Worm (Caenorhabditis elegans) whole organism, L2 larva: ENCODE results near the gene srd-35.
"Not testable (repeated sequence)": the region's sequence is repeated elsewhere in the genome, so short reads cannot be mapped to it uniquely, and the experiment has no call there.

ENCODE experiments used
- C34F6.9 ChIP-seq: fragments of 150-350 bp; optimal IDR thresholded peaks from 2 replicates; lab custom pipeline; 2014; ENCODE audit warnings: missing biosample characterization, missing genetic modification characterization
- F13H6.1 ChIP-seq: sonication (generic microtip); optimal IDR thresholded peaks from 2 replicates; lab custom pipeline; 2016; ENCODE audit warnings: missing genetic modification characterization, missing compliant biosample characterization
- R02D3.7 ChIP-seq: fragments of 150-350 bp; optimal IDR thresholded peaks from 2 replicates; lab custom pipeline; 2014; ENCODE audit warnings: missing biosample characterization, missing genetic modification characterization
- Y55F3AM.14 ChIP-seq: fragments of 200-800 bp; sonication (Bioruptor generic); optimal IDR thresholded peaks from 2 replicates; lab custom pipeline; 2018; ENCODE audit warnings: mild to moderate bottlenecking, missing genetic modification characterization, missing compliant biosample characterization
- alr-1 ChIP-seq: fragments of 150-350 bp; optimal IDR thresholded peaks from 2 replicates; lab custom pipeline; 2014; ENCODE audit warnings: missing biosample characterization, missing genetic modification characterization
- crh-2 ChIP-seq: sonication (generic microtip); optimal IDR thresholded peaks from 2 replicates; lab custom pipeline; 2017; ENCODE audit warnings: missing biosample characterization, missing genetic modification characterization
- egl-27 ChIP-seq: sonication (generic microtip); optimal IDR thresholded peaks from 3 replicates; lab custom pipeline; 2017; ENCODE audit warnings: missing biosample characterization, missing genetic modification reagents, missing genetic modification characterization
- elt-1 ChIP-seq: fragments of 150-350 bp; optimal IDR thresholded peaks from 2 replicates; lab custom pipeline; 2014; ENCODE audit warnings: missing biosample characterization, missing genetic modification characterization
- elt-3 ChIP-seq: sonication (generic microtip); optimal IDR thresholded peaks from 2 replicates; lab custom pipeline; 2017; ENCODE audit warnings: missing biosample characterization, missing genetic modification characterization
- fos-1 ChIP-seq: fragments of 150-350 bp; optimal IDR thresholded peaks from 2 replicates; lab custom pipeline; 2014; ENCODE audit warnings: missing biosample characterization, missing genetic modification characterization
- gmeb-1 ChIP-seq: fragments of 150-350 bp; optimal IDR thresholded peaks from 2 replicates; lab custom pipeline; 2014; ENCODE audit warnings: missing biosample characterization, missing genetic modification characterization
- lin-11 ChIP-seq: fragments of 150-350 bp; sonication (generic microtip); optimal IDR thresholded peaks from 2 replicates; lab custom pipeline; 2014; ENCODE audit warnings: missing biosample characterization, missing genetic modification characterization, inconsistent platforms, mixed read lengths
- lin-13 ChIP-seq: fragments of 150-350 bp; optimal IDR thresholded peaks from 2 replicates; lab custom pipeline; 2014; ENCODE audit warnings: missing biosample characterization, missing genetic modification reagents, missing genetic modification characterization
- lsy-2 ChIP-seq, 2 experiments: fragments of 150-350 bp in 1 of 2; sonication (generic microtip) in 1 of 2; optimal IDR thresholded peaks; 2 replicates each; lab custom pipeline; 2014 to 2017; ENCODE audit warnings: missing biosample characterization in 2 of 2, missing genetic modification characterization in 2 of 2
- mab-5 ChIP-seq: fragments of 150-350 bp; optimal IDR thresholded peaks from 2 replicates; lab custom pipeline; 2014; ENCODE audit warnings: missing biosample characterization, missing genetic modification characterization
- mdl-1 ChIP-seq, 2 experiments: fragments of 150-350 bp in 1 of 2; sonication (generic microtip) in 1 of 2; optimal IDR thresholded peaks; 2 replicates each; lab custom pipeline; 2017; ENCODE audit warnings: missing biosample characterization in 2 of 2, missing genetic modification characterization in 2 of 2
- nhr-129 ChIP-seq: fragments of 150-350 bp; optimal IDR thresholded peaks from 2 replicates; lab custom pipeline; 2014; ENCODE audit warnings: missing biosample characterization, missing genetic modification characterization
- nhr-21 ChIP-seq: fragments of 150-350 bp; optimal IDR thresholded peaks from 2 replicates; lab custom pipeline; 2014; ENCODE audit warnings: missing biosample characterization, missing genetic modification characterization
- nhr-237 ChIP-seq: fragments of 150-350 bp; optimal IDR thresholded peaks from 2 replicates; lab custom pipeline; 2014; ENCODE audit warnings: missing biosample characterization, missing genetic modification characterization
- nhr-25 ChIP-seq: fragments of 150-350 bp; sonication (generic microtip); optimal IDR thresholded peaks from 3 replicates; lab custom pipeline; 2014; ENCODE audit warnings: missing biosample characterization, missing genetic modification characterization
- peb-1 ChIP-seq: fragments of 150-350 bp; optimal IDR thresholded peaks from 2 replicates; lab custom pipeline; 2014; ENCODE audit warnings: missing biosample characterization, missing genetic modification characterization
- sem-4 ChIP-seq: fragments of 150-350 bp; optimal IDR thresholded peaks from 2 replicates; lab custom pipeline; 2014; ENCODE audit warnings: missing biosample characterization, missing genetic modification reagents, missing genetic modification characterization
- skn-1 ChIP-seq: sonication (generic microtip); optimal IDR thresholded peaks from 2 replicates; lab custom pipeline; 2017; ENCODE audit warnings: missing biosample characterization, missing genetic modification characterization
- sma-3 ChIP-seq: sonication (generic microtip); optimal IDR thresholded peaks from 2 replicates; lab custom pipeline; 2016; ENCODE audit warnings: missing genetic modification reagents, missing genetic modification characterization, missing compliant biosample characterization
- sma-9 ChIP-seq, 2 experiments: fragments of 150-350 bp in 1 of 2; sonication (generic microtip) in 1 of 2; optimal IDR thresholded peaks; 2 replicates each; lab custom pipeline; 2014 to 2016; ENCODE audit warnings: missing genetic modification characterization in 2 of 2, mild to moderate bottlenecking in 1 of 2, missing biosample characterization in 1 of 2, missing compliant biosample characterization in 1 of 2, missing genetic modification reagents in 1 of 2, moderate library complexity in 1 of 2
- unc-39 ChIP-seq: fragments of 150-350 bp; optimal IDR thresholded peaks from 2 replicates; lab custom pipeline; 2014; ENCODE audit warnings: missing biosample characterization, missing genetic modification characterization
- unc-55 ChIP-seq: fragments of 150-350 bp; sonication (generic microtip); optimal IDR thresholded peaks from 3 replicates; lab custom pipeline; 2014; ENCODE audit warnings: missing biosample characterization, missing genetic modification reagents, missing genetic modification characterization
- unc-62 ChIP-seq: fragments of 150-350 bp; optimal IDR thresholded peaks from 2 replicates; lab custom pipeline; 2014; ENCODE audit warnings: missing biosample characterization, missing genetic modification reagents, missing genetic modification characterization
- zag-1 ChIP-seq: fragments of 150-350 bp; optimal IDR thresholded peaks from 2 replicates; lab custom pipeline; 2014; ENCODE audit warnings: missing biosample characterization, missing genetic modification characterization
- ztf-11 ChIP-seq: sonication (generic microtip); optimal IDR thresholded peaks from 2 replicates; lab custom pipeline; 2017; ENCODE audit warnings: missing biosample characterization, missing genetic modification characterization
- ztf-4 ChIP-seq: fragments of 150-350 bp; optimal IDR thresholded peaks from 2 replicates; lab custom pipeline; 2014; ENCODE audit warnings: missing biosample characterization, missing genetic modification characterization

Gene srd-35

ce11 chrV:12967925-12968327 is 3.8 kb downstream of the srd-35 start, which contains the start of gene R186.8:
R186.8 (minus strand) TSS chrV:12967982.
- TF ChIP-seq fos-1 (tag; lab: Kevin White, UChicago) (peak; percentile 3), sma-3 (GFP tag; lab: Kevin White, UChicago) (peak; percentile 91), C34F6.9 (peak; percentile 64), crh-2 (tag; lab: Kevin White, UChicago) (peak; percentile 41), unc-55 (GFP tag; lab: Kevin White, UChicago) (peak; percentile 46), nhr-21 (tag; lab: Kevin White, UChicago) (peak; percentile 30), nhr-129 (tag; lab: Kevin White, UChicago) (peak; percentile 60), sem-4 (tag; lab: Kevin White, UChicago) (peak; percentile 2), lin-11 (tag; lab: Kevin White, UChicago) (peak; percentile 32), F13H6.1 (tag; lab: Kevin White, UChicago) (peak; percentile 68), lsy-2 (tag; optimal IDR thresholded peaks at IDR 0.05; lab: Kevin White, UChicago) (peak; percentile 56 to 94), Y55F3AM.14 (GFP tag; lab: Kevin White, UChicago) (peak; percentile 73), sma-9 (GFP tag; optimal IDR thresholded peaks at IDR 0.05; lab: Kevin White, UChicago) (peak; percentile 55), nhr-25 (peak; percentile 27), gmeb-1 (tag; lab: Kevin White, UChicago) (peak; percentile 39)
- not testable (repeated sequence) for TF ChIP-seq sma-9 (tag; optimal IDR thresholded peaks at IDR 0.05; lab: Kevin White, UChicago)

- no peak for TF ChIP-seq elt-1 (tag; lab: Kevin White, UChicago)
- no peak for TF ChIP-seq sma-9 (GFP tag; optimal IDR thresholded peaks at IDR 0.05; lab: Kevin White, UChicago)
- no peak for TF ChIP-seq sma-9 (tag; optimal IDR thresholded peaks at IDR 0.05; lab: Kevin White, UChicago)
- TF ChIP-seq nhr-237 (tag; lab: Kevin White, UChicago) = no peak
- no peak for TF ChIP-seq mab-5
- no peak for TF ChIP-seq egl-27
- TF ChIP-seq lsy-2 (tag; optimal IDR thresholded peaks at IDR 0.05; lab: Kevin White, UChicago) = no peak
Observed at ce11 chrV:12968555-12968954, 4.4 kb downstream of the srd-35 start, which contains the start of gene lin-46. lin-46 (plus strand) TSS chrV:12968855.

DNA sequence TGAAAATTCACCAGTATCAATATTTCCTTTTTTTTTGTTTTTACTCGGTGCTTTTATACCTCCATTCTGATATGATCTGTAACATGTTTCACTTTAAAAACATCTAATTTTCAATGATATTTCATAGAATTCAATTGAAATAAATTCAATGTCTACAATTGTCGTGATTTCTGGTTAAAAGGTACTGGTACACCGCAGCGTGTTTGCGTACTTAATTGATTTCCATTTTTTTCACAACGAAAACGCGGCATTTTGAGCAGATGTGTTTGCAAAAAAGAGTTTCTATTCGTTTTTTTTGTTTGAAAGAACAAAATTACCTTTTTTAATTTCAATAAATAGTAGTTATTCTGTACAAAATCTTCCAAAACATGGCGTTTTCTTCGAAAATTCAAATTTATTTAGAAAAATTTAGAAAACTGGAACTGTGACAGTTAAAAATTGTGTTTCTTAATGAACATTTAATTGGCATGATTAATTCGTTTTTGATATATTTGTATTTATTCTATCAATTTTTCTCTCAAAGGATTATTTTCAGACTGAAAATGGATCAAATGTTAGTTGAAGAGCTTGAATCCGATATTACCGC is 6.5 kb downstream of the srd-35 start, which contains the start of gene pnn-1:
TSS of gene pnn-1 (plus strand) at position 536 of the 586 bp plus-strand sequence.
- TF ChIP-seq mdl-1 (tag; optimal IDR thresholded peaks at IDR 0.05; lab: Kevin White, UChicago) = no peak
- TF ChIP-seq sem-4 (tag; lab: Kevin White, UChicago) = peak; percentile 26
- peak; percentile 28 to 84 for TF ChIP-seq lsy-2 (tag; optimal IDR thresholded peaks at IDR 0.05; lab: Kevin White, UChicago)
- peak; percentile 4 for TF ChIP-seq crh-2 (tag; lab: Kevin White, UChicago)
- peak; percentile 1 for TF ChIP-seq sma-9 (GFP tag; optimal IDR thresholded peaks at IDR 0.05; lab: Kevin White, UChicago)
- no peak for TF ChIP-seq sma-9 (tag; optimal IDR thresholded peaks at IDR 0.05; lab: Kevin White, UChicago)
- TF ChIP-seq C34F6.9 = peak; percentile 45
- peak; percentile 61 for TF ChIP-seq nhr-25
- TF ChIP-seq lin-13 (GFP tag; lab: Kevin White, UChicago) = peak; percentile 58
- peak; percentile 55 for TF ChIP-seq unc-55 (GFP tag; lab: Kevin White, UChicago)
- no peak for TF ChIP-seq nhr-21 (tag; lab: Kevin White, UChicago)
- peak; percentile 28 for TF ChIP-seq nhr-129 (tag; lab: Kevin White, UChicago)
- TF ChIP-seq, all 48 proteins: peak for 9

- no peak for TF ChIP-seq ztf-11 (tag; lab: Kevin White, UChicago)
- no peak for TF ChIP-seq alr-1 (tag; lab: Kevin White, UChicago)
- TF ChIP-seq crh-2 (tag; lab: Kevin White, UChicago) = no peak
- TF ChIP-seq C34F6.9 = no peak
- TF ChIP-seq F13H6.1 (tag; lab: Kevin White, UChicago) = no peak
- TF ChIP-seq zag-1 (tag; lab: Kevin White, UChicago) = no peak
- TF ChIP-seq mab-5 = no peak
- TF ChIP-seq fos-1 (tag; lab: Kevin White, UChicago) = no peak
- no peak for TF ChIP-seq sma-3 (GFP tag; lab: Kevin White, UChicago)
- no peak for TF ChIP-seq R02D3.7 (tag; lab: Kevin White, UChicago)
- no peak for TF ChIP-seq elt-3 (tag; lab: Kevin White, UChicago)
- TF ChIP-seq ztf-4 (tag; lab: Kevin White, UChicago) = no peak
- TF ChIP-seq Y55F3AM.14 (GFP tag; lab: Kevin White, UChicago) = no peak
- no peak for TF ChIP-seq lin-11 (tag; lab: Kevin White, UChicago)
- no peak for TF ChIP-seq peb-1
- no peak for TF ChIP-seq unc-39 (tag; lab: Kevin White, UChicago)
- no peak for TF ChIP-seq skn-1 (tag; lab: Kevin White, UChicago)
- TF ChIP-seq unc-62 (GFP tag; lab: Kevin White, UChicago) = no peak
Observed at ce11 chrV:12974047-12974446, 9.9 kb downstream of the srd-35 start.
